Worm (Caenorhabditis elegans): Measurements from ENCODE around the gene C32D5.4.

DNA sequence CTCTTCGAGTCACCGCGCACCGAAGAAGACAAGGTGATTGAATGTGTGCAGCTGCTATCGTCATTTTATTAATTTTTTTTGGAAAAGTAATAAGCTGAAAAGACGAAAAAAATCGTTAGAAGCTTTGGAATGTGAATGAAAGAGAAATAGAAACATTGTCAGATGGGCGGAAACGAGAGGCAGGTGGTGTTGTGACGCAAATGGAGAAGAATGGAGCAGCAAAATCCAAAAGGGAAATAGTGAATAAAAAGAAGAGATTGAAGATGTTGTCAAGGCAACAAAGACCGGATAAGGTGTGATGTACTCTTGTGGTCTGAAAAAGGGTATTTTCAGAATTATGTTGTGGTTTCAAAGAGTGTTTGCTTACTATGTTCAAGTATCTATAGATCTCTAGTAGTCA lies 19.6 kb upstream of the C32D5.4 start:
- no peak for TF ChIP-seq dao-5 (tag; optimal IDR thresholded peaks at IDR 0.05)
- TF ChIP-seq W03F9.2 (tag; optimal IDR thresholded peaks at IDR 0.05) = no peak
- TF ChIP-seq him-1 (tag; optimal IDR thresholded peaks at IDR 0.05) = no peak

Data from whole organism, L4/young adult.